Worm (Caenorhabditis elegans) whole organism, L3 larva: Measurements from ENCODE around the gene srw-33.

Experiments
- R02D3.7 ChIP-seq: fragments of 150-350 bp; optimal IDR thresholded peaks from 2 replicates; lab custom pipeline; 2014; ENCODE audit warnings: missing biosample characterization, missing genetic modification characterization
- ZK546.5 ChIP-seq: sonication (generic microtip); optimal IDR thresholded peaks from 2 replicates; lab custom pipeline; 2017; ENCODE audit warnings: missing biosample characterization, missing genetic modification characterization
- aly-2 ChIP-seq: fragments of 150-350 bp; optimal IDR thresholded peaks from 2 replicates; lab custom pipeline; 2014; ENCODE audit warnings: missing biosample characterization, missing genetic modification characterization
- ama-1 ChIP-seq: fragments of 150-350 bp; optimal IDR thresholded peaks from 2 replicates; lab custom pipeline; 2018
- ceh-16 ChIP-seq: sonication (generic microtip); optimal IDR thresholded peaks from 2 replicates; lab custom pipeline; 2017; ENCODE audit warnings: missing biosample characterization, missing genetic modification characterization
- ceh-28 ChIP-seq: fragments of 150-350 bp; optimal IDR thresholded peaks from 2 replicates; lab custom pipeline; 2014; ENCODE audit warnings: missing biosample characterization, missing genetic modification reagents, missing genetic modification characterization
- daf-12 ChIP-seq: fragments of 150-350 bp; optimal IDR thresholded peaks from 2 replicates; lab custom pipeline; 2014; ENCODE audit warnings: missing biosample characterization, missing genetic modification reagents, missing genetic modification characterization
- egl-27 ChIP-seq: sonication (generic microtip); optimal IDR thresholded peaks from 4 replicates; lab custom pipeline; 2017; ENCODE audit warnings: missing biosample characterization, missing genetic modification reagents, missing genetic modification characterization
- egl-5 ChIP-seq: fragments of 150-350 bp; optimal IDR thresholded peaks from 2 replicates; lab custom pipeline; 2017; ENCODE audit warnings: missing biosample characterization, missing genetic modification reagents, missing genetic modification characterization, inconsistent platforms
- elt-1 ChIP-seq: fragments of 150-350 bp; optimal IDR thresholded peaks from 2 replicates; lab custom pipeline; 2014; ENCODE audit warnings: missing biosample characterization, missing genetic modification characterization
- elt-2 ChIP-seq: sonication (generic microtip); optimal IDR thresholded peaks from 2 replicates; lab custom pipeline; 2016; ENCODE audit warnings: missing genetic modification reagents, mild to moderate bottlenecking, missing genetic modification characterization, missing compliant biosample characterization
- elt-3 ChIP-seq, 3 experiments: fragments of 150-350 bp in 1 of 3; sonication (generic microtip) in 2 of 3; optimal IDR thresholded peaks; 2 replicates in 2 of 3; 4 replicates in 1 of 3; lab custom pipeline; 2014 to 2017; ENCODE audit warnings: missing biosample characterization in 3 of 3, missing genetic modification characterization in 3 of 3
- eor-1 ChIP-seq, 2 experiments: fragments of 150-350 bp; optimal IDR thresholded peaks; 2 replicates each; lab custom pipeline; 2014 to 2018; ENCODE audit warnings: missing biosample characterization in 2 of 2, missing genetic modification characterization in 2 of 2
- fkh-10 ChIP-seq: sonication (generic microtip); optimal IDR thresholded peaks from 2 replicates; lab custom pipeline; 2017; ENCODE audit warnings: missing biosample characterization, missing genetic modification reagents, missing genetic modification characterization
- fkh-2 ChIP-seq: fragments of 150-350 bp; optimal IDR thresholded peaks from 2 replicates; lab custom pipeline; 2014; ENCODE audit warnings: missing biosample characterization, missing genetic modification reagents, missing genetic modification characterization
- fos-1 ChIP-seq: fragments of 150-350 bp; optimal IDR thresholded peaks from 2 replicates; lab custom pipeline; 2014; ENCODE audit warnings: missing biosample characterization, missing genetic modification characterization
- hmg-11 ChIP-seq: sonication (generic microtip); optimal IDR thresholded peaks from 2 replicates; lab custom pipeline; 2016; ENCODE audit warnings: missing genetic modification characterization, missing compliant biosample characterization
- jun-1 ChIP-seq: fragments of 150-350 bp; optimal IDR thresholded peaks from 2 replicates; lab custom pipeline; 2014; ENCODE audit warnings: missing biosample characterization, missing genetic modification reagents, missing genetic modification characterization
- lin-39 ChIP-seq: fragments of 150-350 bp; optimal IDR thresholded peaks from 2 replicates; lab custom pipeline; 2018; ENCODE audit warnings: missing biosample characterization, missing genetic modification reagents, missing genetic modification characterization
- lsy-12 ChIP-seq: sonication (generic microtip); optimal IDR thresholded peaks from 2 replicates; lab custom pipeline; 2016; ENCODE audit warnings: mild to moderate bottlenecking, missing genetic modification characterization, missing compliant biosample characterization
- mml-1 ChIP-seq: fragments of 150-350 bp; sonication (generic microtip); optimal IDR thresholded peaks from 3 replicates; lab custom pipeline; 2014; ENCODE audit warnings: missing biosample characterization, missing genetic modification characterization
- nfya-1 ChIP-seq: sonication (generic microtip); optimal IDR thresholded peaks from 2 replicates; lab custom pipeline; 2017; ENCODE audit warnings: missing genetic modification characterization, mild to moderate bottlenecking, missing compliant biosample characterization, antibody characterized with exemption, moderate library complexity; ENCODE audit not compliant: insufficient read depth
- nhr-12 ChIP-seq: fragments of 150-350 bp; optimal IDR thresholded peaks from 2 replicates; lab custom pipeline; 2014; ENCODE audit warnings: missing biosample characterization, missing genetic modification characterization
- nhr-23 ChIP-seq: fragments of 150-350 bp; optimal IDR thresholded peaks from 2 replicates; lab custom pipeline; 2014; ENCODE audit warnings: missing biosample characterization, missing genetic modification reagents, missing genetic modification characterization
- nhr-25 ChIP-seq: sonication (generic microtip); optimal IDR thresholded peaks from 2 replicates; lab custom pipeline; 2017; ENCODE audit warnings: missing biosample characterization, missing genetic modification characterization
- nhr-43 ChIP-seq: sonication (generic microtip); optimal IDR thresholded peaks from 2 replicates; lab custom pipeline; 2016; ENCODE audit warnings: mild to moderate bottlenecking, missing genetic modification characterization, missing compliant biosample characterization; ENCODE audit not compliant: poor library complexity, severe bottlenecking
- nhr-67 ChIP-seq: fragments of 150-350 bp; optimal IDR thresholded peaks from 2 replicates; lab custom pipeline; 2014; ENCODE audit warnings: missing biosample characterization, missing genetic modification characterization
- nhr-76 ChIP-seq: fragments of 150-350 bp; sonication (generic microtip); optimal IDR thresholded peaks from 5 replicates; lab custom pipeline; 2014; ENCODE audit warnings: missing biosample characterization, missing genetic modification characterization
- nhr-77 ChIP-seq: fragments of 150-350 bp; optimal IDR thresholded peaks from 2 replicates; lab custom pipeline; 2014; ENCODE audit warnings: missing biosample characterization, missing genetic modification characterization
- pha-4 ChIP-seq: fragments of 150-350 bp; optimal IDR thresholded peaks from 2 replicates; lab custom pipeline; 2014; ENCODE audit warnings: missing biosample characterization, missing genetic modification reagents, missing genetic modification characterization
- pqm-1 ChIP-seq: fragments of 150-350 bp; optimal IDR thresholded peaks from 2 replicates; lab custom pipeline; 2017; ENCODE audit warnings: missing biosample characterization, missing genetic modification characterization, inconsistent platforms
- sea-2 ChIP-seq: fragments of 150-350 bp; sonication (generic microtip); optimal IDR thresholded peaks from 4 replicates; lab custom pipeline; 2014; ENCODE audit warnings: missing biosample characterization, missing genetic modification reagents, missing genetic modification characterization
- skn-1 ChIP-seq: fragments of 150-350 bp; optimal IDR thresholded peaks from 2 replicates; lab custom pipeline; 2014; ENCODE audit warnings: missing biosample characterization, missing genetic modification characterization
- snpc-4 ChIP-seq: fragments of 150-350 bp; optimal IDR thresholded peaks from 2 replicates; lab custom pipeline; 2014; ENCODE audit warnings: missing biosample characterization, missing genetic modification characterization
- tbx-2 ChIP-seq: sonication (generic microtip); optimal IDR thresholded peaks from 2 replicates; lab custom pipeline; 2016; ENCODE audit warnings: mild to moderate bottlenecking, missing genetic modification characterization, missing compliant biosample characterization
- unc-62 ChIP-seq: fragments of 150-350 bp; sonication (generic microtip); optimal IDR thresholded peaks from 4 replicates; lab custom pipeline; 2014; ENCODE audit warnings: missing biosample characterization, missing genetic modification reagents, missing genetic modification characterization
- ztf-11 ChIP-seq: fragments of 150-350 bp; optimal IDR thresholded peaks from 2 replicates; lab custom pipeline; 2014; ENCODE audit warnings: missing biosample characterization, missing genetic modification characterization
- ztf-4 ChIP-seq: fragments of 150-350 bp; optimal IDR thresholded peaks from 2 replicates; lab custom pipeline; 2014; ENCODE audit warnings: missing biosample characterization, missing genetic modification characterization

srw-33 gene

DNA sequence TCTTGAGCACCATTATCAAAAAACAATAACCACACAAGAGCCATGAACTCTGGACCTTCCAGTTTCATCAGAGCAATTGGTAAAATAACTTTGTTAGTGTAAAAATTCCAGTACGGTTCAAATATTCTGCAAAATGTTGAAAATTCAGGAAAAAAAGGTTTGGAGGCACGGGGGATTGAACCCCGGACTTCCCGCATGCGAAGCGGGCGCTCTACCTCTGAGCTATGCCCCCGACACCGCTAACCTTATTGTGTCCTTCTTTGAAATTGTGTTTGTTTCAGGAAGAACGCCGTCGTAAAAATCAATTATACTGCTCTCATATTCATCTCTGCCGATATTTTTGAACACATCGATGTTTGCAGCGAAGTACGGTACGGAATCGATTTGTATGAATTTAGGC, 28.5 kb upstream of the srw-33 start:
- TF ChIP-seq tbx-2 (tag; lab: Kevin White, UChicago) (no peak), snpc-4 (tag; lab: Kevin White, UChicago) (no peak), pqm-1 (no peak), elt-2 (no peak), jun-1 (tag; lab: Kevin White, UChicago) (no peak), sea-2 (GFP tag; lab: Kevin White, UChicago) (no peak), nhr-43 (tag; lab: Kevin White, UChicago) (no peak), nhr-25 (tag; lab: Kevin White, UChicago) (no peak), lsy-12 (tag; lab: Kevin White, UChicago) (no peak), ZK546.5 (tag; lab: Kevin White, UChicago) (no peak), nhr-77 (tag; lab: Kevin White, UChicago) (no peak), fkh-10 (GFP tag; lab: Kevin White, UChicago) (no peak)

DNA sequence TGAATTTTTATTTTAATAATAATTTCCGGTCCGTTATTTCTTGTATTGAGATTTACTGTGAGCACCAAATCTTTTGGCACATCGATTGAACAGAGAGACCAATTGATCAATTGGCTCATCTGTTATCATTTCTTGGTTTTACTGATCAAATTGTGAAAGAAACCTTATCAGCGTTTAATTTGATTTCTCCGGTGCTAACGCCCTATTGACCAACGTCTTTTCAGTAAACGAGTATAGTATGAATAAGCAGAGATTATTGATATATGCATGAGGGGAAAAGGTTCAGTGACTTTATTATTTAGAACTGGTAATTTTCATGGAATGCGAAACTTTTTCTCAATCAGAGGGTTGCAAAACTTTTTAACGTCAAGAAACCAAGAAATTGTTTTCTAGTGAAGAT, 27.8 kb upstream of the srw-33 start:
- TF ChIP-seq egl-5 (tag; lab: Kevin White, UChicago) = no peak
- TF ChIP-seq hmg-11 (tag; lab: Kevin White, UChicago) = no peak
- TF ChIP-seq nfya-1 (tag; lab: Kevin White, UChicago) = no peak
- TF ChIP-seq pqm-1 = peak; percentile 68
- no peak for TF ChIP-seq egl-27 (tag; lab: Kevin White, UChicago)
- TF ChIP-seq tbx-2 (tag; lab: Kevin White, UChicago) = no peak
- TF ChIP-seq ztf-4 (tag; lab: Kevin White, UChicago) = no peak
- TF ChIP-seq elt-2 = peak; percentile 45
- TF ChIP-seq, all 47 proteins: peak for 2

DNA sequence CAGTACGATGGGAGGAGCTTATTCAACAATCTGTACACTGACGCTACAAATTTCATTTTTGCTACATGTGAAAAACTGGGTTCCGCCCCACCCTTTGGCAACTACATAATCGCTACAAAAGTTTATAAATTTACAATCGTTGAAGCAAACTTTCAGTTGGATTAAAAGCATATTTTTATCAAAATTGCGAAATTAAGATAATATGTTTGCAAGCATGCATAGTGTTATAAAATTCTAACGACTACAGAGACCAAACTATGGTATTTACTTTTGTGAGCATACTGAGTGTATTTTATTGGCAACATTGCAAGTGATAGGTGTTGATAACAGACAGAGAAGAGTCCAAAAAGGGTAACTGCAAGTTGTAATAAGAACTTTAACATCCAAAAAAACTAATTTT, 27.3 kb upstream of the srw-33 start, which contains the start of gene C06B8.2:
C06B8.2 (minus strand) TSS at position 153 of the 400 bp plus-strand sequence.
- peak; percentile 54 for TF ChIP-seq pqm-1
- peak; percentile 40 for TF ChIP-seq elt-2
- TF ChIP-seq pha-4 (tag; lab: Kevin White, UChicago) = peak; percentile 52
- no peak for TF ChIP-seq ceh-16 (tag; lab: Kevin White, UChicago)

DNA sequence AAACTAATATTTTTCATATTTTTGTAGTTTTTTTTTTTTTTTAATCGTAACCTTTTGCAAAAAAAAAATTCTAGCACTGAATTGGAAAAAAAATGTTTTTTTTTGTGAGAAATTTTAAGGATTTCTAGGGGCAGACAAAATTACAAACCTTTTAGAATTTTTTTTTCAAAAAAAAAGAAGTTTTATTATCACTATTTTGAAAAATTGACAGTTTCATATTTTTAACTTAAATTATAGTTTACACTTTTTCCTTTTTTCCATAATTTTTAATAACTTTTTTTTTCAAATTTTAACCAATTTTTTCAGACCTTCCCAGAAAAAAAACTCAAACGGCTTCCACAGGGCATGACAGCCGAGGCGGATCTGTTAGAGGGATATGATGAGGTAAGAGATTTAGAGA, 19.7 kb upstream of the srw-33 start, which contains the start of gene dpf-1:
dpf-1 (plus strand) TSS at position 301 of the 400 bp plus-strand sequence.
- TF ChIP-seq ZK546.5 (tag; lab: Kevin White, UChicago) (no peak), nhr-12 (no peak), lin-39 (no peak), R02D3.7 (tag; lab: Kevin White, UChicago) (no peak), nfya-1 (tag; lab: Kevin White, UChicago) (no peak), ama-1 (no peak), egl-27 (tag; lab: Kevin White, UChicago) (no peak), mml-1 (no peak), eor-1 (tag; optimal IDR thresholded peaks at IDR 0.05; lab: Kevin White, UChicago) (no peak), pha-4 (tag; lab: Kevin White, UChicago) (no peak), snpc-4 (tag; lab: Kevin White, UChicago) (no peak), nhr-67 (tag; lab: Kevin White, UChicago) (no peak), fos-1 (tag; lab: Kevin White, UChicago) (no peak), nhr-76 (tag; lab: Kevin White, UChicago) (no peak), fkh-2 (tag; lab: Kevin White, UChicago) (no peak), tbx-2 (tag; lab: Kevin White, UChicago) (no peak), daf-12 (tag; lab: Kevin White, UChicago) (no peak), ceh-16 (tag; lab: Kevin White, UChicago) (no peak), aly-2 (tag; lab: Kevin White, UChicago) (no peak)

DNA sequence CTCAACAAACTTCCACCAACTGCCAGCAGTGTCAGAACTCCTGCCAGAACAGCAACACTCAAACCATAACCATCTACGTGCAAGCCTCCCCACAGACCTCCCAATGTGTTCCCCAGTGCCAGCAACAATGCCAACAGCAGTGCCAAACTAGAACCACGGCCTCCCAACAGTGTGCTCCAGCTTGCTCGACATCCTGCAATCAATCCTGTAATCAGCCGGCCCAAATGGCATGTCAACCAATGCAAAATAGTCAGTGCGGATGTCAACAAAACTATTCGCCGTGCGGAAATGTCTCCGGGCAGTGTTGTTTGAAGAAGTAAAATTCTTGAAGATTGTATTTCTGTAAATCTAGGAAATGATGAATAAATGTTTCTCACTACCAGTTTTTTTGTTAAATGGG, 15.4 kb upstream of the srw-33 start:
- TF ChIP-seq ama-1 (no peak), ZK546.5 (tag; lab: Kevin White, UChicago) (no peak), aly-2 (tag; lab: Kevin White, UChicago) (no peak), eor-1 (tag; optimal IDR thresholded peaks at IDR 0.05; lab: Kevin White, UChicago) (no peak), mml-1 (no peak), daf-12 (tag; lab: Kevin White, UChicago) (no peak), skn-1 (no peak), ceh-28 (tag; lab: Kevin White, UChicago) (no peak), fos-1 (tag; lab: Kevin White, UChicago) (no peak), pha-4 (tag; lab: Kevin White, UChicago) (no peak), ztf-11 (tag; lab: Kevin White, UChicago) (no peak), nhr-67 (tag; lab: Kevin White, UChicago) (no peak), nfya-1 (tag; lab: Kevin White, UChicago) (no peak), elt-3 (tag; optimal IDR thresholded peaks at IDR 0.05; lab: Kevin White, UChicago) (no peak), nhr-12 (no peak), nhr-23 (no peak), egl-5 (tag; lab: Kevin White, UChicago) (no peak), elt-2 (no peak), unc-62 (no peak), elt-1 (tag; lab: Kevin White, UChicago) (no peak)
- TF ChIP-seq, all 47 proteins: peak for 0
